Worm (Caenorhabditis elegans) whole organism, mixed stage, embryonic: Measurements from ENCODE around the gene ceh-48.

Experiments
- M03D4.4 ChIP-seq: sonication (generic microtip); optimal IDR thresholded peaks from 2 replicates; lab custom pipeline; 2017; ENCODE audit warnings: mild to moderate bottlenecking, missing genetic modification characterization, missing compliant biosample characterization
- bed-3 ChIP-seq: fragments of 200-800 bp; sonication (Bioruptor generic); optimal IDR thresholded peaks from 3 replicates; lab custom pipeline; 2018; ENCODE audit warnings: mild to moderate bottlenecking, missing genetic modification characterization, moderate library complexity, missing compliant biosample characterization
- blmp-1 ChIP-seq: fragments of 150-350 bp; optimal IDR thresholded peaks from 2 replicates; lab custom pipeline; 2014; ENCODE audit warnings: missing biosample characterization, missing genetic modification characterization
- ceh-39 ChIP-seq: fragments of 150-350 bp; optimal IDR thresholded peaks from 2 replicates; lab custom pipeline; 2014; ENCODE audit warnings: missing biosample characterization, missing genetic modification characterization
- ceh-43 ChIP-seq: fragments of 200-800 bp; sonication (Bioruptor generic); optimal IDR thresholded peaks from 2 replicates; lab custom pipeline; 2018; ENCODE audit warnings: mild to moderate bottlenecking, missing genetic modification characterization, moderate library complexity, missing compliant biosample characterization
- ceh-83 ChIP-seq: fragments of 200-800 bp; sonication (Bioruptor generic); optimal IDR thresholded peaks from 2 replicates; lab custom pipeline; 2018; ENCODE audit warnings: mild to moderate bottlenecking, missing genetic modification characterization, missing compliant biosample characterization
- ces-1 ChIP-seq: fragments of 150-350 bp; optimal IDR thresholded peaks from 2 replicates; lab custom pipeline; 2014; ENCODE audit warnings: missing biosample characterization, missing genetic modification reagents, missing genetic modification characterization
- cnd-1 ChIP-seq: fragments of 200-800 bp; sonication (Bioruptor generic); optimal IDR thresholded peaks from 2 replicates; lab custom pipeline; 2018; ENCODE audit warnings: mild to moderate bottlenecking, missing genetic modification characterization, missing compliant biosample characterization
- drap-1 ChIP-seq: fragments of 200-800 bp; sonication (Bioruptor generic); optimal IDR thresholded peaks from 3 replicates; lab custom pipeline; 2018; ENCODE audit warnings: mild to moderate bottlenecking, missing genetic modification characterization, missing compliant biosample characterization
- elt-1 ChIP-seq: sonication (generic microtip); optimal IDR thresholded peaks from 2 replicates; lab custom pipeline; 2017; ENCODE audit warnings: missing genetic modification characterization, mild to moderate bottlenecking, missing compliant biosample characterization, antibody characterized with exemption, moderate library complexity, borderline replicate concordance; ENCODE audit not compliant: insufficient read depth
- elt-3 ChIP-seq: fragments of 150-350 bp; optimal IDR thresholded peaks from 2 replicates; lab custom pipeline; 2014; ENCODE audit warnings: missing biosample characterization, missing genetic modification characterization
- flh-1 ChIP-seq: fragments of 200-800 bp; sonication (Bioruptor generic); optimal IDR thresholded peaks from 2 replicates; lab custom pipeline; 2018; ENCODE audit warnings: mild to moderate bottlenecking, missing genetic modification characterization, moderate library complexity, missing compliant biosample characterization
- ham-2 ChIP-seq: fragments of 200-800 bp; sonication (Bioruptor generic); optimal IDR thresholded peaks from 2 replicates; lab custom pipeline; 2018; ENCODE audit warnings: mild to moderate bottlenecking, missing genetic modification characterization, missing compliant biosample characterization
- hlh-1 ChIP-seq: fragments of 150-350 bp; optimal IDR thresholded peaks from 2 replicates; lab custom pipeline; 2014; ENCODE audit warnings: missing biosample characterization, missing genetic modification reagents, missing genetic modification characterization
- lin-13 ChIP-seq: fragments of 150-350 bp; optimal IDR thresholded peaks from 2 replicates; lab custom pipeline; 2014; ENCODE audit warnings: missing biosample characterization, missing genetic modification characterization
- lin-32 ChIP-seq: fragments of 200-800 bp; sonication (Bioruptor generic); optimal IDR thresholded peaks from 2 replicates; lab custom pipeline; 2018; ENCODE audit warnings: mild to moderate bottlenecking, missing genetic modification characterization, missing compliant biosample characterization
- lsy-2 ChIP-seq: fragments of 150-350 bp; optimal IDR thresholded peaks from 2 replicates; lab custom pipeline; 2014; ENCODE audit warnings: missing biosample characterization, missing genetic modification characterization
- mab-5 ChIP-seq: fragments of 150-350 bp; optimal IDR thresholded peaks from 2 replicates; lab custom pipeline; 2014; ENCODE audit warnings: missing biosample characterization, missing genetic modification characterization
- mep-1 ChIP-seq: fragments of 150-350 bp; optimal IDR thresholded peaks from 2 replicates; lab custom pipeline; 2017; ENCODE audit warnings: missing biosample characterization, missing genetic modification reagents, missing genetic modification characterization, inconsistent platforms
- mls-2 ChIP-seq: sonication (generic microtip); optimal IDR thresholded peaks from 2 replicates; lab custom pipeline; 2016; ENCODE audit warnings: mild to moderate bottlenecking, missing genetic modification characterization, moderate library complexity, missing compliant biosample characterization
- nhr-12 ChIP-seq: fragments of 150-350 bp; optimal IDR thresholded peaks from 2 replicates; lab custom pipeline; 2014; ENCODE audit warnings: missing biosample characterization, missing genetic modification characterization
- nhr-2 ChIP-seq: fragments of 150-350 bp; optimal IDR thresholded peaks from 2 replicates; lab custom pipeline; 2014; ENCODE audit warnings: missing biosample characterization, missing genetic modification characterization
- nhr-237 ChIP-seq: fragments of 150-350 bp; optimal IDR thresholded peaks from 2 replicates; lab custom pipeline; 2014; ENCODE audit warnings: missing biosample characterization, missing genetic modification characterization
- nhr-28 ChIP-seq: fragments of 150-350 bp; optimal IDR thresholded peaks from 2 replicates; lab custom pipeline; 2014; ENCODE audit warnings: missing biosample characterization, missing genetic modification characterization
- nhr-76 ChIP-seq: sonication (generic microtip); optimal IDR thresholded peaks from 2 replicates; lab custom pipeline; 2017; ENCODE audit warnings: missing biosample characterization, missing genetic modification characterization
- pha-4 ChIP-seq: fragments of 150-350 bp; optimal IDR thresholded peaks from 2 replicates; lab custom pipeline; 2018; ENCODE audit warnings: missing biosample characterization, missing genetic modification reagents, missing genetic modification characterization
- sem-2 ChIP-seq: fragments of 200-800 bp; sonication (Bioruptor generic); optimal IDR thresholded peaks from 2 replicates; lab custom pipeline; 2018; ENCODE audit warnings: mild to moderate bottlenecking, missing genetic modification characterization, missing compliant biosample characterization
- snpc-4 ChIP-seq: fragments of 150-350 bp; optimal IDR thresholded peaks from 2 replicates; lab custom pipeline; 2014; ENCODE audit warnings: missing biosample characterization, missing genetic modification characterization
- sptf-1 ChIP-seq: sonication (generic microtip); optimal IDR thresholded peaks from 2 replicates; lab custom pipeline; 2017; ENCODE audit warnings: mild to moderate bottlenecking, missing genetic modification characterization, moderate library complexity, missing compliant biosample characterization
- tbx-8 ChIP-seq: fragments of 200-800 bp; sonication (Bioruptor generic); optimal IDR thresholded peaks from 2 replicates; lab custom pipeline; 2018; ENCODE audit warnings: mild to moderate bottlenecking, missing genetic modification characterization, moderate library complexity, missing compliant biosample characterization
- unc-120 ChIP-seq: sonication (generic microtip); optimal IDR thresholded peaks from 2 replicates; lab custom pipeline; 2017; ENCODE audit warnings: missing genetic modification characterization, missing compliant biosample characterization; ENCODE audit not compliant: poor library complexity, severe bottlenecking
- unc-39 ChIP-seq: fragments of 150-350 bp; optimal IDR thresholded peaks from 2 replicates; lab custom pipeline; 2014; ENCODE audit warnings: missing biosample characterization, missing genetic modification characterization
- unc-62 ChIP-seq: fragments of 150-350 bp; optimal IDR thresholded peaks from 2 replicates; lab custom pipeline; 2014; ENCODE audit warnings: missing biosample characterization, missing genetic modification reagents, missing genetic modification characterization
- zip-8 ChIP-seq: fragments of 150-350 bp; optimal IDR thresholded peaks from 2 replicates; lab custom pipeline; 2014; ENCODE audit warnings: missing biosample characterization, missing genetic modification characterization
- ztf-11 ChIP-seq: fragments of 150-350 bp; optimal IDR thresholded peaks from 2 replicates; lab custom pipeline; 2014; ENCODE audit warnings: missing biosample characterization, missing genetic modification characterization

The ceh-48 gene

DNA sequence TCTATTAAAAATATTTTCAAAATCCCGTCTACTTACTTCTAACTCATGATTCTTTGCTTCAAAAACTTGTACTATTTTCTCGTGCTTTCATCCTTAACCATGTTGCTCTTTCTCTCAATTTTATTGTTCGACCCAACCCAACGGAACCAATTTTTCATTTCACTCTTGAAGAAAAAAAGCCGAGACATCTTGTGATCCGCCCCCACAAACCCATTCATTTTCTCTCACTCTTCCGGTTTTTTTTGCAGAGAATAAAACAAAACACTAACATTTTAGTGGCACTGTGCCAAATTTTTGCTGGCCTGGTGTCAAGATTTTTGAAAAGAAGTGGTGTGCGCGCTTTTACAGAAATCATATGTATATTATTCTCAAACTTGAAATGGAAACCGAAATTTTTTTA lies 24.9 kb downstream of the ceh-48 start:
- TF ChIP-seq flh-1 (GFP tag; lab: Kevin White, UChicago) (no peak), ztf-11 (tag; lab: Kevin White, UChicago) (no peak), tbx-8 (GFP tag; lab: Kevin White, UChicago) (no peak), M03D4.4 (tag; lab: Kevin White, UChicago) (no peak), ces-1 (no peak), snpc-4 (no peak), mls-2 (tag; lab: Kevin White, UChicago) (no peak), lin-32 (GFP tag; lab: Kevin White, UChicago) (no peak), unc-62 (GFP tag; lab: Kevin White, UChicago) (no peak), mab-5 (no peak), hlh-1 (tag; lab: Kevin White, UChicago) (no peak), lsy-2 (tag; lab: Kevin White, UChicago) (no peak), ceh-39 (tag; lab: Kevin White, UChicago) (no peak)

ce11 chrIV:6839091-6839522 lies 27.2 kb downstream of the ceh-48 start:
- no peak for TF ChIP-seq mls-2 (tag; lab: Kevin White, UChicago)
- no peak for TF ChIP-seq lin-32 (GFP tag; lab: Kevin White, UChicago)
- TF ChIP-seq ceh-39 (tag; lab: Kevin White, UChicago), result no peak
- TF ChIP-seq unc-39 (tag; lab: Kevin White, UChicago), result no peak
- TF ChIP-seq unc-120 (tag; lab: Kevin White, UChicago), result peak; percentile 89
- TF ChIP-seq nhr-12 (tag; lab: Kevin White, UChicago), result no peak
- no peak for TF ChIP-seq snpc-4
- TF ChIP-seq lin-13 (tag; lab: Kevin White, UChicago), result no peak
- no peak for TF ChIP-seq ceh-83
- TF ChIP-seq elt-3 (tag; lab: Kevin White, UChicago), result no peak
- no peak for TF ChIP-seq ztf-11 (tag; lab: Kevin White, UChicago)
- no peak for TF ChIP-seq cnd-1
- TF ChIP-seq mep-1 (tag; lab: Kevin White, UChicago), result peak; percentile 24
- no peak for TF ChIP-seq elt-1 (tag; lab: Kevin White, UChicago)
- no peak for TF ChIP-seq M03D4.4 (tag; lab: Kevin White, UChicago)
- peak; percentile 55 for TF ChIP-seq nhr-237
- peak; percentile 22 for TF ChIP-seq hlh-1 (tag; lab: Kevin White, UChicago)
- no peak for TF ChIP-seq zip-8
- no peak for TF ChIP-seq ham-2 (GFP tag; lab: Kevin White, UChicago)
- no peak for TF ChIP-seq nhr-28 (tag; lab: Kevin White, UChicago)
- TF ChIP-seq pha-4 (tag; lab: Kevin White, UChicago), result no peak
- no peak for TF ChIP-seq nhr-76 (tag; lab: Kevin White, UChicago)
- TF ChIP-seq sptf-1 (tag; lab: Kevin White, UChicago), result no peak
- no peak for TF ChIP-seq tbx-8 (GFP tag; lab: Kevin White, UChicago)
- TF ChIP-seq mab-5, result no peak
- TF ChIP-seq blmp-1, result no peak
- no peak for TF ChIP-seq ceh-43 (GFP tag; lab: Kevin White, UChicago)
- TF ChIP-seq ces-1, result peak; percentile 76
- no peak for TF ChIP-seq sem-2
- TF ChIP-seq lsy-2 (tag; lab: Kevin White, UChicago), result no peak
- no peak for TF ChIP-seq bed-3
- no peak for TF ChIP-seq drap-1 (GFP tag; lab: Kevin White, UChicago)
- TF ChIP-seq nhr-2, result no peak
- peak; percentile 77 for TF ChIP-seq unc-62 (GFP tag; lab: Kevin White, UChicago)
- no peak for TF ChIP-seq flh-1 (GFP tag; lab: Kevin White, UChicago)

DNA sequence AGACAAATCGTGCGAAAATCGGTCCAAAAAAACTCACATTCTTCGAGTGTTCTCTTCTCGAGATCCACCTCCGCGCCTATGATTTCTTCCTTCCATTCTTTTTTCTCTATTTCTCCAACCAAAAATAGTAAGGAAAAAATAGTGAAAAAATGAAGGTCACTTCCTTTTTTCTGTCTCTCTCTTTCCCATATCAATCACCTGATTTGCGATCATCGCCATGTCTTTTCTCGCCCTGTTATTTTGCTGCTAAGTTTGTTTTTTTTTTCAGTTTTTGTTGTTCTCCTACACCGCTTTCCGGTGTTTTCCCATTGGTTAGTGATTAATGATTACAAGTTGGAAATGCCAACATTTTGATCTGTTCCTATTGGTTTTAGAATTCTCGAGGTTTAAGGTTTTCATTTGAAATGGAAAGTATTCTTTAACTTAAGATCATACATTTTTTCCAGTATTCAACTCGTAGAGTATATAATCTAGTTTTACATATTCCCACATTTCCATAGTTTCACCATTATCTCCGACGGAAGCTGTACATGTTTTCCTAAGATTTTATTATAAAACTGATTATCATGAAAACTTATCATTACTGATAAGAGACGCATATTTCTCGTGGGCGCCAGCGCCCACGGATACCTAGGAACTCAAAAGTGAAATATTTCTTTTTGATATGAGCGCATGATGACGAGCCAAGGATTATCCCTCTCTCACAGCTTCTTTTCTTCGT lies 29.8 kb downstream of the ceh-48 start:
- no peak for TF ChIP-seq lin-13 (tag; lab: Kevin White, UChicago)
- no peak for TF ChIP-seq nhr-2
- TF ChIP-seq ces-1, result no peak
- no peak for TF ChIP-seq unc-39 (tag; lab: Kevin White, UChicago)
- TF ChIP-seq tbx-8 (GFP tag; lab: Kevin White, UChicago), result no peak
- no peak for TF ChIP-seq hlh-1 (tag; lab: Kevin White, UChicago)
- TF ChIP-seq M03D4.4 (tag; lab: Kevin White, UChicago), result no peak
- TF ChIP-seq nhr-237, result no peak
- no peak for TF ChIP-seq pha-4 (tag; lab: Kevin White, UChicago)
- no peak for TF ChIP-seq unc-62 (GFP tag; lab: Kevin White, UChicago)
- no peak for TF ChIP-seq ceh-83
- no peak for TF ChIP-seq ceh-43 (GFP tag; lab: Kevin White, UChicago)
- no peak for TF ChIP-seq ceh-39 (tag; lab: Kevin White, UChicago)
- TF ChIP-seq cnd-1, result no peak
- TF ChIP-seq nhr-76 (tag; lab: Kevin White, UChicago), result no peak
- no peak for TF ChIP-seq ztf-11 (tag; lab: Kevin White, UChicago)
- TF ChIP-seq blmp-1, result no peak
- no peak for TF ChIP-seq nhr-12 (tag; lab: Kevin White, UChicago)
- no peak for TF ChIP-seq ham-2 (GFP tag; lab: Kevin White, UChicago)
- no peak for TF ChIP-seq nhr-28 (tag; lab: Kevin White, UChicago)
